Worm (Caenorhabditis elegans) whole organism, L1 larva: ENCODE measurements around the gene twk-5.

Experiments
- C04F5.9 ChIP-seq: sonication (generic microtip); optimal IDR thresholded peaks from 2 replicates; lab custom pipeline; 2016; ENCODE audit warnings: missing genetic modification characterization, missing compliant biosample characterization
- Y116A8C.19 ChIP-seq: sonication (generic microtip); optimal IDR thresholded peaks from 2 replicates; lab custom pipeline; 2016; ENCODE audit warnings: missing compliant biosample characterization, missing genetic modification characterization, borderline replicate concordance
- alr-1 ChIP-seq: fragments of 200-800 bp; sonication (Bioruptor generic); optimal IDR thresholded peaks from 2 replicates; lab custom pipeline; 2018; ENCODE audit warnings: borderline replicate concordance, mild to moderate bottlenecking, missing genetic modification characterization, missing compliant biosample characterization
- aly-2 ChIP-seq: fragments of 150-350 bp; optimal IDR thresholded peaks from 2 replicates; lab custom pipeline; 2014; ENCODE audit warnings: missing biosample characterization, missing genetic modification characterization
- ama-1 ChIP-seq: fragments of 150-350 bp; optimal IDR thresholded peaks from 2 replicates; lab custom pipeline; 2014
- ceh-8 ChIP-seq: fragments of 200-800 bp; sonication (Bioruptor generic); optimal IDR thresholded peaks from 2 replicates; lab custom pipeline; 2018; ENCODE audit warnings: mild to moderate bottlenecking, missing genetic modification characterization, moderate library complexity, missing compliant biosample characterization
- ceh-88 ChIP-seq: fragments of 200-800 bp; sonication (Bioruptor generic); IDR thresholded peaks from 2 replicates; pipeline ENCODE4 v1.3.6; 2022; ENCODE audit warnings: missing genetic modification characterization, missing compliant biosample characterization
- ceh-90 ChIP-seq: sonication (generic microtip); optimal IDR thresholded peaks from 2 replicates; lab custom pipeline; 2016; ENCODE audit warnings: missing genetic modification characterization, missing compliant biosample characterization
- ces-1 ChIP-seq: fragments of 150-350 bp; optimal IDR thresholded peaks from 2 replicates; lab custom pipeline; 2014; ENCODE audit warnings: missing biosample characterization, missing genetic modification reagents, missing genetic modification characterization
- efl-1 ChIP-seq, 4 experiments: fragments of 150-350 bp; optimal IDR thresholded peaks in 3 of 4; peaks in 1 of 4; 1 replicate in 1 of 4; 2 replicates in 3 of 4; lab custom pipeline; 2014; ENCODE audit warnings: missing biosample characterization in 2 of 4, missing genetic modification characterization in 2 of 4, missing genetic modification reagents in 2 of 4
- egl-13 ChIP-seq: sonication (generic microtip); optimal IDR thresholded peaks from 2 replicates; lab custom pipeline; 2016; ENCODE audit warnings: missing genotype, missing genetic modification reagents, missing genetic modification characterization, missing compliant biosample characterization
- fkh-10 ChIP-seq: sonication (generic microtip); optimal IDR thresholded peaks from 2 replicates; lab custom pipeline; 2017; ENCODE audit warnings: missing biosample characterization, missing genetic modification reagents, missing genetic modification characterization
- fkh-8 ChIP-seq: sonication (generic microtip); optimal IDR thresholded peaks from 2 replicates; lab custom pipeline; 2016; ENCODE audit warnings: mild to moderate bottlenecking, missing genetic modification characterization, missing compliant biosample characterization
- hpl-2 ChIP-seq: fragments of 150-350 bp; optimal IDR thresholded peaks from 2 replicates; lab custom pipeline; 2014; ENCODE audit warnings: missing biosample characterization, missing genetic modification reagents, missing genetic modification characterization
- irx-1 ChIP-seq: sonication (generic microtip); optimal IDR thresholded peaks from 2 replicates; lab custom pipeline; 2016; ENCODE audit warnings: missing genetic modification characterization, missing compliant biosample characterization
- isw-1 ChIP-seq: fragments of 200-800 bp; sonication (Bioruptor generic); IDR thresholded peaks from 2 replicates; pipeline ENCODE4 v1.3.6; 2022; ENCODE audit warnings: missing genetic modification characterization, missing compliant biosample characterization
- lin-35 ChIP-seq, 2 experiments: fragments of 150-350 bp; optimal IDR thresholded peaks; 2 replicates each; lab custom pipeline; 2014; ENCODE audit warnings: missing biosample characterization in 2 of 2, missing genetic modification characterization in 2 of 2, missing genetic modification reagents in 2 of 2
- lir-3 ChIP-seq: sonication (generic microtip); optimal IDR thresholded peaks from 2 replicates; lab custom pipeline; 2016; ENCODE audit warnings: mild to moderate bottlenecking, missing genetic modification characterization, moderate library complexity, missing compliant biosample characterization; ENCODE audit not compliant: poor library complexity
- mab-9 ChIP-seq: fragments of 200-800 bp; sonication (Bioruptor generic); IDR thresholded peaks from 2 replicates; pipeline ENCODE4 v1.3.6; 2022; ENCODE audit warnings: missing genetic modification reagents, missing genetic modification characterization, missing compliant biosample characterization
- mdl-1 ChIP-seq, 2 experiments: fragments of 150-350 bp; optimal IDR thresholded peaks; 2 replicates each; lab custom pipeline; 2014 to 2017; ENCODE audit warnings: missing biosample characterization in 2 of 2, missing genetic modification characterization in 2 of 2, inconsistent platforms in 1 of 2
- mef-2 ChIP-seq: fragments of 150-350 bp; optimal IDR thresholded peaks from 2 replicates; lab custom pipeline; 2014; ENCODE audit warnings: missing biosample characterization, missing genetic modification characterization
- mep-1 ChIP-seq: fragments of 150-350 bp; optimal IDR thresholded peaks from 2 replicates; lab custom pipeline; 2014; ENCODE audit warnings: missing biosample characterization, missing genetic modification characterization
- nhr-12 ChIP-seq: sonication (generic microtip); optimal IDR thresholded peaks from 2 replicates; lab custom pipeline; 2017; ENCODE audit warnings: missing biosample characterization, missing genetic modification characterization
- nhr-19 ChIP-seq: fragments of 200-800 bp; sonication (Bioruptor generic); conservative IDR thresholded peaks from 2 replicates; pipeline ENCODE4 v1.3.6; 2022; ENCODE audit warnings: missing genetic modification characterization, missing compliant biosample characterization
- nhr-47 ChIP-seq: sonication (generic microtip); optimal IDR thresholded peaks from 2 replicates; lab custom pipeline; 2016; ENCODE audit warnings: mild to moderate bottlenecking, missing genetic modification characterization, moderate library complexity, missing compliant biosample characterization
- nhr-71 ChIP-seq: sonication (generic microtip); optimal IDR thresholded peaks from 2 replicates; lab custom pipeline; 2016; ENCODE audit warnings: mild to moderate bottlenecking, missing genetic modification characterization, moderate library complexity, missing compliant biosample characterization
- nhr-76 ChIP-seq: sonication (generic microtip); optimal IDR thresholded peaks from 2 replicates; lab custom pipeline; 2017; ENCODE audit warnings: missing biosample characterization, missing genetic modification characterization
- nhr-85 ChIP-seq: sonication (generic microtip); peaks from one replicate; lab custom pipeline; 2016; ENCODE audit warnings: missing genetic modification characterization, inconsistent platforms, missing compliant biosample characterization
- pqm-1 ChIP-seq: sonication (generic microtip); optimal IDR thresholded peaks from 3 replicates; lab custom pipeline; 2017; ENCODE audit warnings: missing biosample characterization, missing genetic modification characterization
- rnt-1 ChIP-seq: sonication (generic microtip); optimal IDR thresholded peaks from 2 replicates; lab custom pipeline; 2016; ENCODE audit warnings: mild to moderate bottlenecking, missing genetic modification characterization, moderate library complexity, missing compliant biosample characterization
- skn-1 ChIP-seq: fragments of 150-350 bp; optimal IDR thresholded peaks from 2 replicates; lab custom pipeline; 2014; ENCODE audit warnings: missing biosample characterization, missing genetic modification characterization
- sox-4 ChIP-seq: sonication (generic microtip); optimal IDR thresholded peaks from 2 replicates; lab custom pipeline; 2016; ENCODE audit warnings: missing genetic modification characterization, missing compliant biosample characterization
- tbx-2 ChIP-seq: sonication (generic microtip); optimal IDR thresholded peaks from 2 replicates; lab custom pipeline; 2016; ENCODE audit warnings: missing genetic modification characterization, missing compliant biosample characterization
- unc-62 ChIP-seq: fragments of 150-350 bp; optimal IDR thresholded peaks from 2 replicates; lab custom pipeline; 2014; ENCODE audit warnings: missing biosample characterization, missing genetic modification reagents, missing genetic modification characterization
- unc-86 ChIP-seq: sonication (generic microtip); optimal IDR thresholded peaks from 2 replicates; lab custom pipeline; 2016; ENCODE audit warnings: missing genetic modification characterization, missing compliant biosample characterization
- unc-98 ChIP-seq: fragments of 200-800 bp; sonication (Bioruptor generic); IDR thresholded peaks from 2 replicates; pipeline ENCODE4 v1.3.6; 2022; ENCODE audit warnings: missing genetic modification characterization, missing compliant biosample characterization
- vab-15 ChIP-seq: sonication (generic microtip); optimal IDR thresholded peaks from 2 replicates; lab custom pipeline; 2017; ENCODE audit warnings: missing genotype, mild to moderate bottlenecking, missing genetic modification characterization, missing compliant biosample characterization
- zag-1 ChIP-seq: fragments of 150-350 bp; optimal IDR thresholded peaks from 2 replicates; lab custom pipeline; 2014; ENCODE audit warnings: missing biosample characterization, missing genetic modification characterization
- zip-4 ChIP-seq: fragments of 200-800 bp; sonication (Bioruptor generic); optimal IDR thresholded peaks from 2 replicates; lab custom pipeline; 2018; ENCODE audit warnings: mild to moderate bottlenecking, missing genetic modification characterization, moderate library complexity, missing compliant biosample characterization
- ztf-11 ChIP-seq, 2 experiments: sonication (generic microtip); optimal IDR thresholded peaks; 2 replicates each; lab custom pipeline; 2016 to 2017; ENCODE audit warnings: missing genetic modification characterization in 2 of 2, missing biosample characterization in 1 of 2, missing compliant biosample characterization in 1 of 2

The twk-5 gene

DNA sequence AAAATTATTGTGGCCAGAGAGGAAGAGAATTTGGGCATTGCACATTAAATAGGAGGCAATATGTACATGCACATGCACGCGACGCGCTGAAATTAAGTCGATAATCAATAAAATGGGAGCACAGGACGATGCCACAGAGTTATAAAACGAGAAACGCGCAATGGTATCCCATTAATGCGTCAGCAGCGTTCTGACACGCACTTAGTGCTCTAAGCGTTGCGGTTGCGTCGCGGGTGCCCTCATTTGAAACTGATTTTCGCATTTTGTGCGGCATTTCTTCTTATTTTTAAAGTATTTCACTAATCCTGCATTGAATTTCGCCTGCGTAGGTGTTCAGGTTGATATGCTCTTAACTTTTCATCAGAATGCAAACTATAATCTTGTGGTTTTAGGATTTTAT is 32.1 kb downstream of the twk-5 start, which contains the start of gene rsp-1 (continued):
- TF ChIP-seq C04F5.9 (tag; lab: Kevin White, UChicago) = peak; percentile 82
- TF ChIP-seq nhr-19 (GFP tag; lab: Robert Waterston, UW) = peak; percentile 90
- peak; percentile 45 for TF ChIP-seq sox-4
- peak; percentile 57 for TF ChIP-seq fkh-10 (GFP tag; lab: Kevin White, UChicago)
- TF ChIP-seq unc-62 (GFP tag; lab: Kevin White, UChicago) = no peak
- TF ChIP-seq vab-15 (tag; lab: Kevin White, UChicago) = peak; percentile 67
- TF ChIP-seq rnt-1 (tag; lab: Kevin White, UChicago) = peak; percentile 94
- peak; percentile 83 for TF ChIP-seq unc-86 (tag; lab: Kevin White, UChicago)
- TF ChIP-seq mep-1 (tag; lab: Kevin White, UChicago) = peak; percentile 84
- peak; percentile 49 for TF ChIP-seq egl-13
- TF ChIP-seq lin-35 (GFP tag; optimal IDR thresholded peaks at IDR 0.05; lab: Kevin White, UChicago) = peak; percentile 90 to 94
- TF ChIP-seq ces-1 (GFP tag; lab: Kevin White, UChicago) = no peak
- no peak for TF ChIP-seq Y116A8C.19 (tag; lab: Kevin White, UChicago)
- peak; percentile 93 for TF ChIP-seq nhr-71 (tag; lab: Kevin White, UChicago)
- TF ChIP-seq, all 84 proteins: peak for 57

DNA sequence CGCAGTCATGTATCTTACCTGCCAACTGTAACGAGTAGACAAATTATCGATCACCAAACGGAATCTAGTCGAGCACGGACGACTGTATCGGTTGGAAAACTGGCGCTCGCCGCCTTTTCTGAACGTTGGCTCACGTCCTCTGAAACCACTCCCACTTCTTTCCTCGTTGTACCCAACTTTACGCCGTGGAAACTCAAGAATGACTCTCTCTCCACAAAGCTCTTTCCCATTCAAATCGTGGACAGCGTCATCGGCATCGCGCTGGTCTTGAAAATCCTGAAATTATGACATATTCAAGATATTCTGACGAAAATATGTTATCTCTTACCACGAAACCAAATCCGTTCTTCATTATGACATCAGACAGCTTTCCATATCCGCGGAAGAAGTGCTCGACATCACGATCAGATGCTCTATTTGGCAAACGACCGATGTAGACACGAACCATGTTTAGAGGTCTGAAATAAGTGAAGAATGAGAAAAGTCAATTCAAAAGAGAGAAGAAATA is 32.5 kb downstream of the twk-5 start, which contains the start of gene rsp-2:
Gene rsp-2, minus strand, starts transcription at position 458 of the 508 bp plus-strand sequence.
- TF ChIP-seq unc-62 (GFP tag; lab: Kevin White, UChicago) (no peak), skn-1 (tag; lab: Kevin White, UChicago) (no peak), pqm-1 (tag; lab: Kevin White, UChicago) (no peak), lir-3 (no peak), zag-1 (tag; lab: Kevin White, UChicago) (no peak), hpl-2 (GFP tag; lab: Kevin White, UChicago) (no peak), nhr-85 (no peak), mab-9 (GFP tag; lab: Robert Waterston, UW) (no peak), alr-1 (tag; lab: Kevin White, UChicago) (no peak), ama-1 (lab: Kevin White, UChicago) (no peak), nhr-47 (tag; lab: Kevin White, UChicago) (no peak), nhr-12 (tag; lab: Kevin White, UChicago) (no peak), irx-1 (no peak), fkh-8 (no peak), nhr-76 (tag; lab: Kevin White, UChicago) (no peak), zip-4 (no peak), nhr-19 (GFP tag; lab: Robert Waterston, UW) (no peak)

DNA sequence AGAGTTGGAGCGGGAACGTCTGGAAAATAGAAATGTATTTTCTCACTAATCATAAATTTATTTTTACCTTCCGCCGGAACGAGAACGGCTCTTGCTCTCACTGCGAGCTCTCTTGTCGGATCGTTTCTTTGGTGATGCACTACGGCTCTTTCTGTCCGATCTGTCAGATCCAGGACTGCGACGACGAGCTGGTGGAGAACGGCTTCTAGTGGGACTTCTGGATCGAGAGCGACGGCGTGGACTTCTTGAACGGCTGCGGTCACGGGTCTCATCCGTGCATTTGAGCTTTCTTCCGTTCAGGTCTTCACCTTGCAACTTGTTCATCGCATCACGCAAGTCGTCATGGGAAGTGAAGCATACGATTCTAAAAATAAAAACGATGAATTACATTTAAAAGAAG is 33.4 kb downstream of the twk-5 start:
- no peak for TF ChIP-seq ztf-11 (tag; optimal IDR thresholded peaks at IDR 0.05; lab: Kevin White, UChicago)
- TF ChIP-seq isw-1 (GFP tag; lab: Robert Waterston, UW) = no peak
- no peak for TF ChIP-seq unc-98 (GFP tag; lab: Robert Waterston, UW)
- no peak for TF ChIP-seq Y116A8C.19 (tag; lab: Kevin White, UChicago)
- TF ChIP-seq pqm-1 (tag; lab: Kevin White, UChicago) = no peak
- TF ChIP-seq nhr-12 (tag; lab: Kevin White, UChicago) = no peak
- no peak for TF ChIP-seq aly-2 (tag; lab: Kevin White, UChicago)
- no peak for TF ChIP-seq unc-86 (tag; lab: Kevin White, UChicago)
- TF ChIP-seq nhr-19 (GFP tag; lab: Robert Waterston, UW) = no peak
- no peak for TF ChIP-seq ceh-8 (GFP tag; lab: Kevin White, UChicago)
- TF ChIP-seq ceh-90 (tag; lab: Kevin White, UChicago) = no peak
- TF ChIP-seq mdl-1 (tag; optimal IDR thresholded peaks at IDR 0.05; lab: Kevin White, UChicago) = no peak
- no peak for TF ChIP-seq ceh-88 (GFP tag; lab: Robert Waterston, UW)
- TF ChIP-seq mef-2 (tag; lab: Kevin White, UChicago) = no peak
- no peak for TF ChIP-seq tbx-2
- no peak for TF ChIP-seq efl-1 (optimal IDR thresholded peaks at IDR 0.05; lab: Kevin White, UChicago)
- no peak for TF ChIP-seq efl-1 (GFP tag; optimal IDR thresholded peaks at IDR 0.05 in 1 of 2; lab: Kevin White, UChicago)
